Fruit fly (Drosophila melanogaster) whole organism, embryonic: ENCODE measurements around the gene Ipo9.

Experiments
- Ada2b ChIP-seq: fragments of 200-800 bp; sonication (Bioruptor generic); IDR thresholded peaks from 2 replicates; pipeline ENCODE4 v1.3.6; 2022; ENCODE audit warnings: missing biosample characterization, missing genetic modification characterization
- Bgb ChIP-seq: fragments of 200-800 bp; sonication (Bioruptor generic); IDR thresholded peaks from 2 replicates; pipeline ENCODE4 v1.3.6; 2022; ENCODE audit warnings: missing biosample characterization, missing genetic modification characterization; ENCODE audit not compliant: partially characterized antibody
- CG10147 ChIP-seq: fragments of 200-800 bp; sonication (Bioruptor generic); optimal IDR thresholded peaks from 2 replicates; lab custom pipeline; 2019; ENCODE audit warnings: missing biosample characterization, mild to moderate bottlenecking, missing genetic modification characterization, moderate library complexity
- CG11560 ChIP-seq: fragments of 200-800 bp; sonication (Bioruptor generic); IDR thresholded peaks from 3 replicates; pipeline ENCODE4 v1.3.6; 2022; ENCODE audit warnings: missing biosample characterization, missing genetic modification characterization
- CG14014 ChIP-seq: fragments of 200-800 bp; sonication (Bioruptor generic); IDR thresholded peaks from 2 replicates; pipeline ENCODE4 v1.3.6; 2022; ENCODE audit warnings: missing biosample characterization, missing genetic modification characterization
- CG15269 ChIP-seq: fragments of 200-800 bp; sonication (Bioruptor generic); optimal IDR thresholded peaks from 2 replicates; lab custom pipeline; 2018; ENCODE audit warnings: missing biosample characterization, mild to moderate bottlenecking, missing genetic modification characterization, moderate library complexity
- CG1603 ChIP-seq: fragments of 200-800 bp; sonication (Bioruptor generic); optimal IDR thresholded peaks from 2 replicates; lab custom pipeline; 2019; ENCODE audit warnings: missing biosample characterization, mild to moderate bottlenecking, missing genetic modification characterization, moderate library complexity
- CG2129 ChIP-seq: fragments of 200-800 bp; sonication (Bioruptor generic); IDR thresholded peaks from 2 replicates; pipeline ENCODE4 v1.3.6; 2022; ENCODE audit warnings: missing biosample characterization, missing genetic modification characterization; ENCODE audit not compliant: partially characterized antibody
- CG2678 ChIP-seq: fragments of 200-800 bp; sonication (Bioruptor generic); optimal IDR thresholded peaks from 3 replicates; lab custom pipeline; 2019; ENCODE audit warnings: missing biosample characterization, mild to moderate bottlenecking, missing genetic modification characterization, moderate library complexity
- CG2875 ChIP-seq: fragments of 200-800 bp; sonication (Bioruptor generic); optimal IDR thresholded peaks from 2 replicates; lab custom pipeline; 2017; ENCODE audit warnings: missing biosample characterization, mild to moderate bottlenecking, missing genetic modification characterization, missing genetic modification reagents
- CG31224 ChIP-seq: fragments of 200-800 bp; sonication (Bioruptor generic); IDR thresholded peaks from 2 replicates; pipeline ENCODE4 v1.3.6; 2022; ENCODE audit warnings: missing biosample characterization, missing genetic modification characterization
- CG33557 ChIP-seq: fragments of 200-800 bp; sonication (Bioruptor generic); optimal IDR thresholded peaks from 2 replicates; lab custom pipeline; 2019; ENCODE audit warnings: missing biosample characterization, mild to moderate bottlenecking, missing genetic modification characterization, moderate library complexity
- CG6654 ChIP-seq: fragments of 200-800 bp; sonication (Bioruptor generic); optimal IDR thresholded peaks from 2 replicates; lab custom pipeline; 2017; ENCODE audit warnings: missing biosample characterization, mild to moderate bottlenecking, missing genetic modification characterization
- CG7271 ChIP-seq: fragments of 200-800 bp; sonication (Bioruptor generic); optimal IDR thresholded peaks from 2 replicates; lab custom pipeline; 2018; ENCODE audit warnings: missing biosample characterization, mild to moderate bottlenecking, missing genetic modification characterization, moderate library complexity
- CG9932 ChIP-seq: fragments of 200-800 bp; sonication (Bioruptor generic); IDR thresholded peaks from 2 replicates; pipeline ENCODE4 v1.3.6; 2022; ENCODE audit warnings: missing biosample characterization, missing genetic modification characterization
- D19B ChIP-seq: fragments of 200-800 bp; sonication (Bioruptor generic); optimal IDR thresholded peaks from 2 replicates; lab custom pipeline; 2017; ENCODE audit warnings: missing biosample characterization, mild to moderate bottlenecking, missing genetic modification characterization
- Eip74EF ChIP-seq, 2 experiments: fragments of 200-800 bp in 1 of 2; fragments of >200 bp in 1 of 2; sonication (Bioruptor generic) in 1 of 2; optimal IDR thresholded peaks; 2 replicates each; lab custom pipeline; 2017 to 2019; ENCODE audit warnings: missing biosample characterization in 2 of 2, missing genetic modification characterization in 2 of 2, mild to moderate bottlenecking in 1 of 2, moderate library complexity in 1 of 2
- Ets65A ChIP-seq: fragments of 200-800 bp; sonication (Bioruptor generic); peaks from one replicate; lab custom pipeline; 2016; ENCODE audit warnings: missing biosample characterization, missing genetic modification characterization
- Hmr ChIP-seq: fragments of 200-800 bp; sonication (Bioruptor generic); optimal IDR thresholded peaks from 3 replicates; lab custom pipeline; 2017; ENCODE audit warnings: mild to moderate bottlenecking, missing biosample characterization, missing genetic modification reagents, missing genetic modification characterization
- Jarid2 ChIP-seq: fragments of 200-800 bp; sonication (Bioruptor generic); optimal IDR thresholded peaks from 3 replicates; lab custom pipeline; 2017; ENCODE audit warnings: mild to moderate bottlenecking, missing biosample characterization, missing genetic modification reagents, missing genetic modification characterization
- MTF-1 ChIP-seq: fragments of 200-800 bp; sonication (Bioruptor generic); optimal IDR thresholded peaks from 2 replicates; lab custom pipeline; 2018; ENCODE audit warnings: missing biosample characterization, mild to moderate bottlenecking, missing genetic modification characterization, borderline replicate concordance
- Meics ChIP-seq: fragments of 200-800 bp; sonication (Bioruptor generic); optimal IDR thresholded peaks from 2 replicates; lab custom pipeline; 2017; ENCODE audit warnings: missing biosample characterization, mild to moderate bottlenecking, missing genetic modification characterization
- Optix ChIP-seq: fragments of 200-800 bp; sonication (Bioruptor generic); IDR thresholded peaks from 3 replicates; pipeline ENCODE4 v1.3.6; 2022; ENCODE audit warnings: missing biosample characterization, missing genetic modification characterization
- Stat92E ChIP-seq, 3 experiments: fragments of >200 bp in 2 of 3; fragments of 200-800 bp in 1 of 3; sonication (Bioruptor generic) in 1 of 3; optimal IDR thresholded peaks; 2 replicates each; lab custom pipeline; 2017 to 2019; ENCODE audit warnings: missing biosample characterization in 3 of 3, missing genetic modification characterization in 3 of 3, mild to moderate bottlenecking in 1 of 3, moderate library complexity in 1 of 3
- abd-A ChIP-seq: fragments of 200-800 bp; sonication (Bioruptor generic); optimal IDR thresholded peaks from 3 replicates; lab custom pipeline; 2019; ENCODE audit warnings: missing biosample characterization, mild to moderate bottlenecking, missing genetic modification characterization, moderate library complexity
- ac ChIP-seq: fragments of 200-800 bp; sonication (Bioruptor generic); optimal IDR thresholded peaks from 3 replicates; lab custom pipeline; 2017; ENCODE audit warnings: missing biosample characterization, mild to moderate bottlenecking, missing genetic modification characterization
- ash1 ChIP-seq: fragments of 200-800 bp; sonication (Bioruptor generic); optimal IDR thresholded peaks from 2 replicates; lab custom pipeline; 2018; ENCODE audit warnings: missing biosample characterization, mild to moderate bottlenecking, missing genetic modification characterization
- bbx ChIP-seq: fragments of 200-800 bp; sonication (Bioruptor generic); IDR thresholded peaks from 2 replicates; pipeline ENCODE4 v1.3.6; 2022; ENCODE audit warnings: missing biosample characterization, missing genetic modification characterization; ENCODE audit not compliant: partially characterized antibody
- chinmo ChIP-seq: fragments of 200-800 bp; sonication (Bioruptor generic); IDR thresholded peaks from 4 replicates; pipeline ENCODE4 v1.3.6; 2022; ENCODE audit warnings: missing biosample characterization, missing genetic modification characterization; ENCODE audit not compliant: partially characterized antibody
- chm ChIP-seq: fragments of 200-800 bp; sonication (Bioruptor generic); IDR thresholded peaks from 2 replicates; pipeline ENCODE4 v1.3.6; 2022; ENCODE audit warnings: missing biosample characterization, missing genetic modification characterization
- crp ChIP-seq, 2 experiments: fragments of 200-800 bp; sonication (Bioruptor generic); optimal IDR thresholded peaks; 2 replicates in 1 of 2; 3 replicates in 1 of 2; lab custom pipeline; 2017; ENCODE audit warnings: missing biosample characterization in 2 of 2, missing genetic modification characterization in 2 of 2, mild to moderate bottlenecking in 1 of 2, moderate library complexity in 1 of 2
- dan ChIP-seq: fragments of 200-800 bp; sonication (Bioruptor generic); IDR thresholded peaks from 2 replicates; pipeline ENCODE4 v1.3.6; 2022; ENCODE audit warnings: missing biosample characterization, missing genetic modification characterization
- dysf ChIP-seq: fragments of 200-800 bp; sonication (Bioruptor generic); IDR thresholded peaks from 3 replicates; pipeline ENCODE4 v1.3.6; 2022; ENCODE audit warnings: missing biosample characterization, missing genetic modification characterization
- ems ChIP-seq: fragments of 200-800 bp; sonication (Bioruptor generic); optimal IDR thresholded peaks from 3 replicates; lab custom pipeline; 2016; ENCODE audit warnings: missing biosample characterization, missing genetic modification characterization
- en ChIP-seq: fragments of 200-800 bp; sonication (Bioruptor generic); optimal IDR thresholded peaks from 2 replicates; lab custom pipeline; 2016; ENCODE audit warnings: missing biosample characterization, missing genetic modification characterization
- fu2 ChIP-seq: fragments of 200-800 bp; sonication (Bioruptor generic); optimal IDR thresholded peaks from 2 replicates; lab custom pipeline; 2016; ENCODE audit warnings: missing biosample characterization, missing genetic modification characterization
- ind ChIP-seq: fragments of 200-800 bp; sonication (Bioruptor generic); optimal IDR thresholded peaks from 3 replicates; lab custom pipeline; 2016; ENCODE audit warnings: missing biosample characterization, missing genetic modification characterization
- klu ChIP-seq: fragments of 200-800 bp; sonication (Bioruptor generic); IDR thresholded peaks from 2 replicates; pipeline ENCODE4 v1.3.6; 2022; ENCODE audit warnings: missing biosample characterization, missing genetic modification characterization
- org-1 ChIP-seq: fragments of 200-800 bp; sonication (Bioruptor generic); optimal IDR thresholded peaks from 2 replicates; lab custom pipeline; 2017; ENCODE audit warnings: missing biosample characterization, missing genetic modification characterization
- otp ChIP-seq: fragments of 200-800 bp; sonication (Bioruptor generic); IDR thresholded peaks from 3 replicates; pipeline ENCODE4, ENCODE4 v1.3.6; 2022; ENCODE audit warnings: missing biosample characterization, missing genetic modification characterization
- pnt ChIP-seq: fragments of 200-800 bp; sonication (Bioruptor generic); optimal IDR thresholded peaks from 3 replicates; lab custom pipeline; 2016; ENCODE audit warnings: missing biosample characterization, missing genetic modification characterization
- sens-2 ChIP-seq: fragments of 200-800 bp; sonication (Bioruptor generic); IDR thresholded peaks from 2 replicates; pipeline ENCODE4 v1.3.6; 2022; ENCODE audit warnings: missing biosample characterization, missing genetic modification characterization
- slbo ChIP-seq: fragments of 200-800 bp; sonication (Bioruptor generic); IDR thresholded peaks from 2 replicates; pipeline ENCODE4 v1.3.6; 2022; ENCODE audit warnings: missing biosample characterization, missing genetic modification characterization
- sr ChIP-seq: fragments of 200-800 bp; sonication (Bioruptor generic); IDR thresholded peaks from 3 replicates; pipeline ENCODE4 v1.3.6; 2022; ENCODE audit warnings: missing biosample characterization, missing genetic modification characterization
- tap ChIP-seq: fragments of 200-800 bp; optimal IDR thresholded peaks from 3 replicates; lab custom pipeline; 2019; ENCODE audit warnings: missing biosample characterization, mild to moderate bottlenecking, missing genetic modification characterization, moderate library complexity
- toy ChIP-seq: fragments of 200-800 bp; sonication (Bioruptor generic); IDR thresholded peaks from 2 replicates; pipeline ENCODE4 v1.3.6; 2022; ENCODE audit warnings: missing biosample characterization, missing genetic modification characterization
- wor ChIP-seq: fragments of 200-800 bp; sonication (Bioruptor generic); IDR thresholded peaks from 2 replicates; pipeline ENCODE4 v1.3.6; 2022; ENCODE audit warnings: missing biosample characterization, missing genetic modification characterization

Ipo9 gene

DNA sequence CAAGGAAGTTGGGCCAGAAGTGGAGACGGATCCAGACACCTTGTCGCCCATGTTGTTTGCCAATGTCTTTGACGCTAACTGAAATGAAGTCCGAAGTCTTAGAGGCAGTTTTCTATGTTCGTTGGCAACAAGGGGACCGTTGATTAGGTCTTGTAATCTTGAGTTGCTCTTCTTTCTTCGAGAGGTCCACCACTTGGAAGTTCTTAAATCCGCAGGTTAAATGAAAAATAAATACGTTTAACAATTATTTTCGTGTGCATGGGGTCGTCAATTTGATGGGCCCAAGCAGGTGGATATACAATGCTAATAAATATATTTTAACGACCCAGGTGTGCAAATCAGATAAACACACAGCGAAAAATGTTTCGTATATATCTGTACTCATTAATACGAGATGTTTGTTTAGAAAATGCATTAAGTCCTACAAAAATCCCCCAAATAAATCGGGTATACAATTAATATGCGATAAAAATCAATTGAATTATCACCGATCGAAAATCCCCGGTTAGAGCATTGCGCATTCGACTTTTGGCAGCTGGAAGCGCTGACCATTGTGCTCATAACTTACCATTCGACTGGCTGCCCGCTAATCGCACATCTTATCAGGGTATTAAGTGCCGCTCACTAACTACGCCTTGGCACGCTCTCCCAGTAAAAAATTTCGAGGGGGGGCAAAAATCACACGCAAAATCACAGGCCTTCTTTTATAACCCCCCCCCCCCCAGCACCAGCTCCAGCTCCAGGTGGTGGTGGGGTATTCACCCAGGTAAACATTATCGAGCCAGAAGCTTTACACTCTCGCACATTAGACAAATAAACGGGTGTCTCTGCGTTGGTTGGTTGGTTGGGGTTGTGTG lies 48.4 kb downstream of the Ipo9 start, which contains the start of gene PGRP-LB (continued):
- TF ChIP-seq org-1 (GFP tag; lab: Kevin White, UChicago) (no peak), MTF-1 (no peak), Optix (no peak), CG11560 (tag; lab: Robert Waterston, UW) (no peak), Meics (GFP tag; lab: Kevin White, UChicago) (peak; percentile 56), CG1603 (no peak), Stat92E (GFP tag; optimal IDR thresholded peaks at IDR 0.05; lab: Kevin White, UChicago) (peak in 1 of 3 experiments; percentile 47), sr (GFP tag; lab: Robert Waterston, UW) (no peak), CG7271 (tag; lab: Kevin White, UChicago) (no peak), abd-A (tag; lab: Kevin White, UChicago) (peak; percentile 32), CG9932 (GFP tag; lab: Robert Waterston, UW) (peak; percentile 35; the same call in 1 of the 2 replicates), klu (no peak), Bgb (GFP tag; lab: Robert Waterston, UW) (no peak; the same call in 1 of the 2 replicates), Hmr (GFP tag; lab: Kevin White, UChicago) (peak; percentile 50), slbo (GFP tag; lab: Robert Waterston, UW) (peak; percentile 36; the same call in 1 of the 2 replicates), dysf (GFP tag; lab: Robert Waterston, UW) (peak; percentile 40; the same call in 1 of the 3 replicates), CG2129 (GFP tag; lab: Robert Waterston, UW) (no peak), Ets65A (peak; percentile 91), chinmo (GFP tag; lab: Robert Waterston, UW) (0 out of 4 replicates have a peak, but pooled peaks have one; percentile 66), en (no peak), ash1 (GFP tag; lab: Kevin White, UChicago) (no peak), ems (GFP tag; lab: Kevin White, UChicago) (no peak), otp (GFP tag; lab: Robert Waterston, UW) (no peak), CG15269 (tag; lab: Kevin White, UChicago) (peak; percentile 29), chm (no peak), CG31224 (no peak), Ada2b (no peak), Eip74EF (GFP tag; optimal IDR thresholded peaks at IDR 0.05; lab: Kevin White, UChicago) (no peak), CG2678 (tag; lab: Kevin White, UChicago) (peak; percentile 49), CG10147 (GFP tag; lab: Kevin White, UChicago) (peak; percentile 28), ac (GFP tag; lab: Kevin White, UChicago) (no peak), crp (GFP tag; optimal IDR thresholded peaks at IDR 0.05; lab: Kevin White, UChicago) (no peak), CG14014 (GFP tag; lab: Robert Waterston, UW) (no peak), toy (GFP tag; lab: Robert Waterston, UW) (no peak), CG33557 (GFP tag; lab: Kevin White, UChicago) (no peak), D19B (GFP tag; lab: Kevin White, UChicago) (peak; percentile 26), CG6654 (no peak), pnt (GFP tag; lab: Kevin White, UChicago) (no peak), ind (peak; percentile 7), Jarid2 (no peak), CG2875 (no peak), bbx (GFP tag; lab: Robert Waterston, UW) (no peak), sens-2 (GFP tag; lab: Robert Waterston, UW) (peak; percentile 84), fu2 (GFP tag; lab: Kevin White, UChicago) (peak; percentile 12), wor (no peak), tap (no peak), dan (no peak)
